Fruit fly (Drosophila melanogaster) Kc167 (cell line): ENCODE results near the gene CG1636.

Experiments
- Myc ChIP-seq: fragments of >200 bp; optimal IDR thresholded peaks from 2 replicates; lab custom pipeline; 2017; ENCODE audit warnings: missing external identifiers
- Sin3A ChIP-seq: fragments of >200 bp; optimal IDR thresholded peaks from 2 replicates; lab custom pipeline; 2018; ENCODE audit warnings: missing external identifiers
- h ChIP-seq: fragments of >200 bp; optimal IDR thresholded peaks from 3 replicates; lab custom pipeline; 2018; ENCODE audit warnings: missing external identifiers
- insv ChIP-seq: fragments of >200 bp; optimal IDR thresholded peaks from 3 replicates; lab custom pipeline; 2018; ENCODE audit warnings: missing external identifiers
- psq ChIP-seq: fragments of >200 bp; optimal IDR thresholded peaks from 2 replicates; lab custom pipeline; 2017; ENCODE audit warnings: missing external identifiers
- ttk ChIP-seq: sonication (Bioruptor generic); optimal IDR thresholded peaks from 2 replicates; lab custom pipeline; 2017; ENCODE audit warnings: missing external identifiers

The CG1636 gene

DNA sequence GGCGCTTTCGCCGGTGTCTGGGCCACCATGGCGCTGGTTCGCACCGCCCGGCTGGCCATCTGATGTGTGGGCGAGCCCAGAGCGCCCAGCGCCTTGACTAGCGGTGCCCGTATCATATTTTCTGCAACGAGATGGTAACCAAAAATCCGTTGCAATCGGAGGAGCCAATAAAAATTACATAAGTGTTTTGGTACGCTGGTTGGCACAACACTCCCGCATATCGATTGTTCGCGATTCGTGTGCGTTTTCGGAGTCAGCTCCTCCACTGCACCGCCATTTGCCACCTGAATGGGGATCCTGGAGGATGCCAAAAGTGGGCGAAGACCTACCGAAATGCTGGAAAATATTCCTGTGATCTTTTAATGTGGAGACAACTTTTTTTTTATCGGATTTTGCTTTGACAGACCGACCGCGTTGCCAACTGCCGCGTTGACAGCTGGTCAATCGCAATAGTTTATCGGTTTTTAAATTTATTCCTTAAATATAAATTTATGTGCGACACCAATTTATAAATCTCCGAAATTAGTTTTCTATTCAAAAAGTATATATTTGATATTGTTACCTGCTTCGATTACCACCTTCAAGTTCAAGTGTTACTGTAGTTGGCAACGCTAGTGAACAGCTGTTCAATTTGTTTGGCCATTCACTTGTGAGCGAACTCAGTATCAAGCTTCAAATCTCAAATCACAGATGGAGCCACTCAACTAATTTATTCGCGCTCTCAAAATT lies 21.8 kb upstream of the CG1636 start, which contains the start of gene ND-75:
Gene ND-75, minus strand, starts transcription at position 420 of the 729 bp plus-strand sequence.
- no peak for TF ChIP-seq Myc (lab: Kevin White, UChicago)
- no peak for TF ChIP-seq Sin3A
- no peak for TF ChIP-seq insv (lab: Kevin White, UChicago)
- TF ChIP-seq ttk, result no peak
- no peak for TF ChIP-seq h (lab: Kevin White, UChicago)
- no peak for TF ChIP-seq psq

DNA sequence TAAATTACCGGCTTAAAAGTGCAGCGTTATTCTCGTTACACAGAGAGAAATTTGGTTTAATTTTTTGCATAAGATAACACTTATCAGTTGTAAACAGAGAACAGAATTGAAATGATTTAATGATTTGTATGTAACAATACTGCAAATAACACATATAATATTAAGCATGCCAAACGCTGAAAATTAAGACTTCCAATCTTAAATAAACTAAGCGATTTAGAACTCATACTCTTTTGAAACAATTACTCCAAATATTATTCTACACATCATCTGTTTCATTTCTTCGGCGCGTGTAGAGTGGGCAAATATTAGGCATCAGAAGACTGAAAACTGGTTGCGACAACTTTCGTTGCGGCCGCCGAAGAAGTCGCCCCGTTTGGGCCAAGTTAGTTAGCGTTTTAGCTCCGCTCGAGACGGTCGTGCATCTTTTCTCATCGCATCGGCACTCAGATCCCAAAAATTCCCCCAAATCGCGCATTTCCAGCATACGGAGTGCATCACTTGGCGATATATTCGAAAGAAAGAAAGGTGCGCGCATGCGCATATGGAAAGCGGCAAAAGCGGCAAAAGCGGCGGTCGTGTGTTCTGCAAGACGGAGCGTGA lies 20.8 kb upstream of the CG1636 start, which contains the start of gene CG1632:
Gene CG1632, plus strand, starts transcription at position 387 of the 603 bp plus-strand sequence.
- no peak for TF ChIP-seq Sin3A
- TF ChIP-seq Myc (lab: Kevin White, UChicago), result no peak
- no peak for TF ChIP-seq h (lab: Kevin White, UChicago)

- TF ChIP-seq Sin3A (no peak), h (lab: Kevin White, UChicago) (no peak), ttk (no peak), insv (lab: Kevin White, UChicago) (no peak), psq (no peak), Myc (lab: Kevin White, UChicago) (no peak)
Observed at dm6 chrX:8254739-8255326, 18.4 kb upstream of the CG1636 start.

DNA sequence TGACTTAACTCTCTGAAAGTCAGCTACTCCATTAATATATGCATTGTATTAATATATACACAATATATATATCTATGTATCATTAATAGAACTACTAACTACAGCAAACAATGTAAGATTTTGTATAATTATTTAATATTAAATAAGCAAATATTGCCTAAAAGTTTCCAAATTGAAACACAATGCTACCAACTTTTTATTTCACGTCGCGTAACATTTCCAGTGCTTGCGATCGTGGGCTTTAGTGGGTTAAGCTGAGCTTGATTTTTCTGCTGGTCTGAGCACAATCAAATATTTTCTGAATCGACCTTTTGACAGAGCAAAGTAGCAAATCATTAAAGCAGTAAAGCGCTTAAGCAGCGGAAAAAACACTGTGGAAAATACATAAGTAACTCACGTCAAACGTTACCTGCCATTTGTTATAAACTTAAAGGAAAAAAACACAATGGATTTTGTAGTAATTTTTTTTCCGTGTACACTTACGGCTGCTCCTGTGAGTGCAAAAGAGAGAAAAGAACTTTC lies 14.9 kb upstream of the CG1636 start:
- TF ChIP-seq Myc (lab: Kevin White, UChicago) (no peak), ttk (no peak), insv (lab: Kevin White, UChicago) (no peak), psq (no peak), h (lab: Kevin White, UChicago) (no peak), Sin3A (no peak)

dm6 chrX:8259881-8260280 lies 13.3 kb upstream of the CG1636 start:
- TF ChIP-seq Sin3A, result no peak
- no peak for TF ChIP-seq ttk
- TF ChIP-seq insv (lab: Kevin White, UChicago), result no peak
- TF ChIP-seq Myc (lab: Kevin White, UChicago), result no peak
- no peak for TF ChIP-seq psq
- TF ChIP-seq h (lab: Kevin White, UChicago), result no peak

dm6 chrX:8263236-8263635 lies 10.0 kb upstream of the CG1636 start:
- TF ChIP-seq Myc (lab: Kevin White, UChicago), result no peak
- TF ChIP-seq Sin3A, result no peak
- TF ChIP-seq h (lab: Kevin White, UChicago), result no peak
- TF ChIP-seq ttk, result no peak
- TF ChIP-seq insv (lab: Kevin White, UChicago), result no peak
- no peak for TF ChIP-seq psq

- TF ChIP-seq ttk (no peak), insv (lab: Kevin White, UChicago) (no peak), Myc (lab: Kevin White, UChicago) (no peak), Sin3A (no peak), h (lab: Kevin White, UChicago) (no peak)
Observed at dm6 chrX:8265261-8265660, 8.0 kb upstream of the CG1636 start.

DNA sequence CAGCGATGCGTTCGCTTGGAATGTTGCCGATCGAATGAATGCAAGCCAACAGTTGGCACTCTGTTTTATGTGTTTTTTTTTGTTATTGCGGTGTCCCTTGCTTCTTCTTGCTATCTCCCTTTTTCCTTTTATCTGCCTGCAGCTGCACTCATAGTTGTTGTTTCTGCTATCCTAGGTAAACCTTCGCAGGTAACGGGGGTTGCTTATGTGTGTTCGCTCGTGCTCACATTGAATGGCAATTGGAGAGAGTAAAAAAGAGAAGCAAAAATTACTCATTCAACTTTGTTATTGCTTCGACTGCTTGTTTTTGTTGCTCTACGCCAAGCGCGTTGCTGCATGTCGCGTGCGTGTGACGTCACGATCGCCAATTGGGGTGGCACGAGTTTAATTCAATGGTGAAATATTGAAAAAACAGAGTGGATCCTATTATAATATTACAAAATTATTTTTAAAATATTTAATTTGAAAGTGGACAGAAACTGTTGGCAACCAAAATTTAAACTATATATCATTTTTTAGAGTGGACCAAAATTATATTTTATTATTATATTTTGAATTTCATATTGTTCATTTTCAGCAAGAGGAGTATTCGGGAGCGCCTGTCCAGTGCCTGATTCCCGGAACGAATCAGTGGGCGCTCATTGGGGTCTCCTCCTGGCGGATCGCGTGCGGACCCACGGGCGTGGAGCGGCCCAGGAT lies 1.7 kb upstream of the CG1636 start, which contains the start of gene Corp:
Gene Corp, minus strand, starts transcription at position 47 of the 699 bp plus-strand sequence.
- no peak for TF ChIP-seq ttk
- TF ChIP-seq psq, result no peak
- TF ChIP-seq Sin3A, result no peak
- no peak for TF ChIP-seq insv (lab: Kevin White, UChicago)
- no peak for TF ChIP-seq h (lab: Kevin White, UChicago)
- TF ChIP-seq Myc (lab: Kevin White, UChicago), result no peak

- no peak for TF ChIP-seq Sin3A
- no peak for TF ChIP-seq ttk
- TF ChIP-seq h (lab: Kevin White, UChicago), result no peak
- TF ChIP-seq psq, result no peak
- no peak for TF ChIP-seq Myc (lab: Kevin White, UChicago)
- TF ChIP-seq insv (lab: Kevin White, UChicago), result no peak
Observed at dm6 chrX:8273799-8274484, 730 bp downstream of the CG1636 start, which contains the start of gene CG15343. TSS of gene CG15343 (minus strand) at chrX:8273806.

DNA sequence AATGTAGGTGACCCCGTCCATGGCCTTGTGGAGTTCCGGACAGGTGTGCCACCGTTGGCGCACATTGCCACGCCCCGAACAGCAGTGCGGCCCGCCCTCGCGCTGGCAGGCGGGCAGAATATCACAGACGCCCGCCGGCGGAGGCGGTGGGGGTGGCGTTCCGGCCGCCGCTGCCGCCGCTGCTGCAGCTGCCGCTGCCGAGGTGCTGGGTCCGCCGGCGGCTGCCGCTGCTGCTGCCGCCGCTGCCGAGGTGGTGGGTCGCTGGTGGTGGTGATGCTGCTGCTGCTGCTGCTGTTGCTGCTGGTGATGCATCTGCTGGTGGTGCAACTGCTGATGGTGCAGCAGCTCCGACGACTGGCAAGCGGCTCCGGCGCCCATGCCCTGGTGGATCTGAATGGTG lies 11.8 kb downstream of the CG1636 start:
- TF ChIP-seq Myc (lab: Kevin White, UChicago), result no peak

DNA sequence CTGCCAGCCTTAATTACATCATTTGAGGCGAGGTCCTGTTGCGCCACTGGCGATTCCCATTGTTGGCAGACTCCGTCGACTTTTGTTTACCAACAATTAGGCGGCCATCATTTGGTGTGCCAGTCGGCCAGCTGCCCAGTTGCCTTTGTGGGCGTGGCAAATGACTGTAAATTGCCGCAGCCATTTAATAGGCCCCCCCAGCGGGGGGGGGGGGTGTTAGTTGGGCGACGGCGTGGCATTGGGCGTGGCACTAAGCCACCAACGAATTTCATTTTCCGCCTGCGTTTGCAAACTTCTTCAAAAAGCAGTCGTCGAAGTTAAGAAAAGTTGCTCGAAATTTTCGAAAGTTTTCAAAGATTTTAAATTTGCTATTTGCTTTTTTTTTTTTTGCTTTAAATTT lies 13.6 kb downstream of the CG1636 start:
- no peak for TF ChIP-seq h (lab: Kevin White, UChicago)
- TF ChIP-seq ttk, result no peak
- TF ChIP-seq Sin3A, result no peak
- TF ChIP-seq insv (lab: Kevin White, UChicago), result no peak
- TF ChIP-seq psq, result no peak
- no peak for TF ChIP-seq Myc (lab: Kevin White, UChicago)
